Fruit fly (Drosophila melanogaster): ENCODE measurements around the gene ssp6.

ssp6 gene

dm6 chr3L:6110673-6111449, 34.3 kb downstream of the ssp6 start:
- TF ChIP-seq Tbp (GFP tag; optimal IDR thresholded peaks at IDR 0.05) (no peak), wek (GFP tag; optimal IDR thresholded peaks at IDR 0.05) (no peak), Nf-YC (tag; optimal IDR thresholded peaks at IDR 0.05) (peak; percentile 96), CG17802 (tag; optimal IDR thresholded peaks at IDR 0.05) (no peak), seq (GFP tag; IDR thresholded peaks at IDR 0.05) (peak; percentile 65; the same call in 1 of the 2 replicates), pita (GFP tag; optimal IDR thresholded peaks at IDR 0.05) (no peak), CG32767 (GFP tag; IDR thresholded peaks at IDR 0.05) (peak; percentile 40; the same call in 1 of the 2 replicates), Lhr (GFP tag; optimal IDR thresholded peaks at IDR 0.05) (no peak), CG18476 (GFP tag; optimal IDR thresholded peaks at IDR 0.05) (no peak), CG12071 (GFP tag; optimal IDR thresholded peaks at IDR 0.05) (no peak), Adf1 (GFP tag; IDR thresholded peaks at IDR 0.05) (peak; percentile 64), bcd (GFP tag; optimal IDR thresholded peaks at IDR 0.05) (no peak), CG12942 (GFP tag; optimal IDR thresholded peaks at IDR 0.05) (no peak), CG3281 (GFP tag; optimal IDR thresholded peaks at IDR 0.05) (no peak), CTCF (GFP tag; optimal IDR thresholded peaks at IDR 0.05) (no peak), CG8765 (GFP tag; IDR thresholded peaks at IDR 0.05) (no peak), tin (GFP tag; optimal IDR thresholded peaks at IDR 0.05) (no peak), inv (GFP tag; IDR thresholded peaks at IDR 0.05; ENCODE audit: partially characterized antibody) (no peak), Ets65A (GFP tag) (peak; percentile 87), insv (GFP tag; optimal IDR thresholded peaks at IDR 0.05) (no peak), CG15073 (GFP tag; optimal IDR thresholded peaks at IDR 0.05) (no peak), CG8089 (GFP tag; optimal IDR thresholded peaks at IDR 0.05) (no peak), CG3407 (GFP tag; optimal IDR thresholded peaks at IDR 0.05) (no peak), CG10321 (GFP tag; IDR thresholded peaks at IDR 0.05) (peak; percentile 43; the same call in 1 of the 2 replicates), NC2α (GFP tag; optimal IDR thresholded peaks at IDR 0.05) (no peak), cg (GFP tag; optimal IDR thresholded peaks at IDR 0.05) (no peak), unc-4 (GFP tag; IDR thresholded peaks at IDR 0.05; ENCODE audit: partially characterized antibody) (no peak), Nf-YB (GFP tag; optimal IDR thresholded peaks at IDR 0.05) (peak; percentile 95), CG1832 (GFP tag; optimal IDR thresholded peaks at IDR 0.05) (peak; percentile 49), fd3F (GFP tag; optimal IDR thresholded peaks at IDR 0.05) (no peak), Hr3 (GFP tag; optimal IDR thresholded peaks at IDR 0.05) (no peak)

- TF ChIP-seq CG17186 (GFP tag; optimal IDR thresholded peaks at IDR 0.05) = no peak
- TF ChIP-seq CG7372 (GFP tag; IDR thresholded peaks at IDR 0.05) = 0 out of 2 replicates have a peak, but pooled peaks have one; percentile 30
- TF ChIP-seq CG17802 (tag; optimal IDR thresholded peaks at IDR 0.05) = no peak
- no peak for TF ChIP-seq jigr1 (GFP tag; IDR thresholded peaks at IDR 0.05)
- TF ChIP-seq ara (GFP tag; IDR thresholded peaks at IDR 0.05) = no peak
- no peak for TF ChIP-seq twi (tag; optimal IDR thresholded peaks at IDR 0.05)
- no peak for TF ChIP-seq sisA (GFP tag; IDR thresholded peaks at IDR 0.05)
- no peak for TF ChIP-seq ind (GFP tag; optimal IDR thresholded peaks at IDR 0.05)
- no peak for TF ChIP-seq gt (GFP tag; IDR thresholded peaks at IDR 0.05)
- TF ChIP-seq Ets65A (GFP tag) = peak; percentile 92
- no peak for TF ChIP-seq Hmr (GFP tag; optimal IDR thresholded peaks at IDR 0.05)
- no peak for TF ChIP-seq ATbp (GFP tag; optimal IDR thresholded peaks at IDR 0.05)
- TF ChIP-seq gsb-n (tag; optimal IDR thresholded peaks at IDR 0.05) = no peak
- TF ChIP-seq CG7745 (tag; optimal IDR thresholded peaks at IDR 0.05) = no peak
- TF ChIP-seq al (GFP tag; IDR thresholded peaks at IDR 0.05) = no peak
Measured at dm6 chr3L:6111458-6111857, 34.9 kb downstream of the ssp6 start.

Measured in whole organism, embryonic.